Worm (Caenorhabditis elegans) whole organism, L3 larva: ENCODE data around the gene rps-18.

ENCODE experiments used
- ceh-16 ChIP-seq: sonication (generic microtip); optimal IDR thresholded peaks from 2 replicates; lab custom pipeline; 2017; ENCODE audit warnings: missing biosample characterization, missing genetic modification characterization
- elt-3 ChIP-seq, 3 experiments: fragments of 150-350 bp in 1 of 3; sonication (generic microtip) in 2 of 3; optimal IDR thresholded peaks; 2 replicates in 2 of 3; 4 replicates in 1 of 3; lab custom pipeline; 2014 to 2017; ENCODE audit warnings: missing biosample characterization in 3 of 3, missing genetic modification characterization in 3 of 3
- nhr-77 ChIP-seq: fragments of 150-350 bp; optimal IDR thresholded peaks from 2 replicates; lab custom pipeline; 2014; ENCODE audit warnings: missing biosample characterization, missing genetic modification characterization
- skn-1 ChIP-seq: fragments of 150-350 bp; optimal IDR thresholded peaks from 2 replicates; lab custom pipeline; 2014; ENCODE audit warnings: missing biosample characterization, missing genetic modification characterization
- snpc-4 ChIP-seq: fragments of 150-350 bp; optimal IDR thresholded peaks from 2 replicates; lab custom pipeline; 2014; ENCODE audit warnings: missing biosample characterization, missing genetic modification characterization
- unc-62 ChIP-seq: fragments of 150-350 bp; sonication (generic microtip); optimal IDR thresholded peaks from 4 replicates; lab custom pipeline; 2014; ENCODE audit warnings: missing biosample characterization, missing genetic modification reagents, missing genetic modification characterization
- ztf-11 ChIP-seq: fragments of 150-350 bp; optimal IDR thresholded peaks from 2 replicates; lab custom pipeline; 2014; ENCODE audit warnings: missing biosample characterization, missing genetic modification characterization

- TF ChIP-seq unc-62 (no peak), ztf-11 (tag; lab: Kevin White, UChicago) (no peak), nhr-77 (no peak), ceh-16 (tag; lab: Kevin White, UChicago) (no peak), skn-1 (tag; lab: Kevin White, UChicago) (no peak), elt-3 (tag; optimal IDR thresholded peaks at IDR 0.05; lab: Kevin White, UChicago) (no peak), snpc-4 (tag; lab: Kevin White, UChicago) (no peak)
Observed at ce11 chrIV:14784481-14784880, 41.0 kb upstream of the rps-18 start, which contains the start of gene nlp-56.
